Worm (Caenorhabditis elegans) whole organism, mixed stage, embryonic: ENCODE data around the gene C11D2.7.

Source experiments
- M03D4.4 ChIP-seq: sonication (generic microtip); optimal IDR thresholded peaks from 2 replicates; lab custom pipeline; 2017; ENCODE audit warnings: mild to moderate bottlenecking, missing genetic modification characterization, missing compliant biosample characterization
- drap-1 ChIP-seq: fragments of 200-800 bp; sonication (Bioruptor generic); optimal IDR thresholded peaks from 3 replicates; lab custom pipeline; 2018; ENCODE audit warnings: mild to moderate bottlenecking, missing genetic modification characterization, missing compliant biosample characterization
- hlh-1 ChIP-seq: fragments of 150-350 bp; optimal IDR thresholded peaks from 2 replicates; lab custom pipeline; 2014; ENCODE audit warnings: missing biosample characterization, missing genetic modification reagents, missing genetic modification characterization
- lin-32 ChIP-seq: fragments of 200-800 bp; sonication (Bioruptor generic); optimal IDR thresholded peaks from 2 replicates; lab custom pipeline; 2018; ENCODE audit warnings: mild to moderate bottlenecking, missing genetic modification characterization, missing compliant biosample characterization
- mep-1 ChIP-seq: fragments of 150-350 bp; optimal IDR thresholded peaks from 2 replicates; lab custom pipeline; 2017; ENCODE audit warnings: missing biosample characterization, missing genetic modification reagents, missing genetic modification characterization, inconsistent platforms
- nhr-76 ChIP-seq: sonication (generic microtip); optimal IDR thresholded peaks from 2 replicates; lab custom pipeline; 2017; ENCODE audit warnings: missing biosample characterization, missing genetic modification characterization
- snpc-4 ChIP-seq: fragments of 150-350 bp; optimal IDR thresholded peaks from 2 replicates; lab custom pipeline; 2014; ENCODE audit warnings: missing biosample characterization, missing genetic modification characterization
- unc-62 ChIP-seq: fragments of 150-350 bp; optimal IDR thresholded peaks from 2 replicates; lab custom pipeline; 2014; ENCODE audit warnings: missing biosample characterization, missing genetic modification reagents, missing genetic modification characterization

- TF ChIP-seq hlh-1 (tag; lab: Kevin White, UChicago) (no peak), unc-62 (no peak), lin-32 (GFP tag; lab: Kevin White, UChicago) (no peak), snpc-4 (no peak), nhr-76 (tag; lab: Kevin White, UChicago) (no peak), mep-1 (no peak), drap-1 (GFP tag; lab: Kevin White, UChicago) (no peak), M03D4.4 (tag; lab: Kevin White, UChicago) (no peak)
Measured at ce11 chrIV:6165787-6166186, 10.6 kb upstream of the C11D2.7 start.
